Fruit fly (Drosophila melanogaster): ENCODE measurements around the gene skd.

skd gene

dm6 chr3L:21031093-21031930 lies 4.1 kb upstream of the skd start, which contains the start of the genes CG10584 and Polr3E (continued):
- TF ChIP-seq CG10274 (GFP tag; optimal IDR thresholded peaks at IDR 0.05) (peak; percentile 70), dmrt11E (tag; optimal IDR thresholded peaks at IDR 0.05) (peak; percentile 94), HHEX (GFP tag; optimal IDR thresholded peaks at IDR 0.05) (peak; percentile 91), CG15479 (GFP tag; optimal IDR thresholded peaks at IDR 0.05) (peak; percentile 58), sr (GFP tag; IDR thresholded peaks at IDR 0.05) (0 out of 3 replicates have a peak, but pooled peaks have one; percentile 24), CG10209 (GFP tag; optimal IDR thresholded peaks at IDR 0.05) (peak; percentile 95), CG16863 (GFP tag; optimal IDR thresholded peaks at IDR 0.05) (peak; percentile 2), cwo (GFP tag; optimal IDR thresholded peaks at IDR 0.05) (peak; percentile 91), CG14860 (GFP tag; IDR thresholded peaks at IDR 0.05; ENCODE audit: partially characterized antibody) (no peak), crc (GFP tag; optimal IDR thresholded peaks at IDR 0.05) (peak; percentile 49), corto (GFP tag; optimal IDR thresholded peaks at IDR 0.05) (peak; percentile 72), CG8478 (optimal IDR thresholded peaks at IDR 0.05) (no peak), z (GFP tag; IDR thresholded peaks at IDR 0.05) (no peak), Drgx (GFP tag; IDR thresholded peaks at IDR 0.05) (peak; percentile 84), gt (GFP tag; IDR thresholded peaks at IDR 0.05) (no peak), Xrp1 (GFP tag; IDR thresholded peaks at IDR 0.05) (peak; percentile 86), CG11456 (GFP tag; IDR thresholded peaks at IDR 0.05) (peak; percentile 70; the same call in 2 of the 3 replicates), CG12391 (tag; optimal IDR thresholded peaks at IDR 0.05) (peak; percentile 97), CG10979 (tag; optimal IDR thresholded peaks at IDR 0.05) (peak; percentile 94), CG6813 (GFP tag; optimal IDR thresholded peaks at IDR 0.05) (peak; percentile 93), bsh (GFP tag; optimal IDR thresholded peaks at IDR 0.05) (peak; percentile 86 to 89), CG2202 (tag; optimal IDR thresholded peaks at IDR 0.05) (peak; percentile 75), CG10543 (GFP tag; optimal IDR thresholded peaks at IDR 0.05) (peak; percentile 98), cas (GFP tag; IDR thresholded peaks at IDR 0.05) (peak; percentile 63; the same call in 1 of the 2 replicates), pho (GFP tag; optimal IDR thresholded peaks at IDR 0.05) (peak; percentile 60), dmrt99B (tag; optimal IDR thresholded peaks at IDR 0.05) (peak; percentile 94), trh (GFP tag; optimal IDR thresholded peaks at IDR 0.05) (peak; percentile 88), onecut (GFP tag; IDR thresholded peaks at IDR 0.05) (peak; percentile 68), Meics (GFP tag; optimal IDR thresholded peaks at IDR 0.05) (peak; percentile 96), CG8944 (GFP tag; optimal IDR thresholded peaks at IDR 0.05) (peak; percentile 26), CG10267 (tag; optimal IDR thresholded peaks at IDR 0.05) (peak; percentile 92), CG2120 (GFP tag; optimal IDR thresholded peaks at IDR 0.05) (peak; percentile 79), CG17361 (GFP tag; IDR thresholded peaks at IDR 0.05) (peak; percentile 99), CG12769 (tag; optimal IDR thresholded peaks at IDR 0.05) (peak; percentile 46), CG6254 (GFP tag; optimal IDR thresholded peaks at IDR 0.05) (peak; percentile 90), CG3281 (GFP tag; optimal IDR thresholded peaks at IDR 0.05) (peak; percentile 96), trem (tag; optimal IDR thresholded peaks at IDR 0.05) (peak; percentile 88), Lpt (GFP tag; optimal IDR thresholded peaks at IDR 0.05) (no peak), grau (tag; optimal IDR thresholded peaks at IDR 0.05) (peak; percentile 95), Nf-YC (tag; optimal IDR thresholded peaks at IDR 0.05) (peak; percentile 93), Hr3 (GFP tag; optimal IDR thresholded peaks at IDR 0.05) (peak; percentile 93), chinmo (GFP tag; IDR thresholded peaks at IDR 0.05; ENCODE audit: partially characterized antibody) (peak; percentile 8; the same call in 1 of the 4 replicates), CG14441 (GFP tag; IDR thresholded peaks at IDR 0.05) (peak; percentile 75), nom (GFP tag; optimal IDR thresholded peaks at IDR 0.05) (peak; percentile 88), CG13424 (tag; optimal IDR thresholded peaks at IDR 0.05) (peak; percentile 97), nerfin-2 (GFP tag; IDR thresholded peaks at IDR 0.05; ENCODE audit: partially characterized antibody) (peak; percentile 19; the same call in 1 of the 2 replicates), Hmx (GFP tag; optimal IDR thresholded peaks at IDR 0.05) (no peak), ara (GFP tag; IDR thresholded peaks at IDR 0.05) (0 out of 2 replicates have a peak, but pooled peaks have one; percentile 62)
